Fruit fly (Drosophila melanogaster): Measurements from ENCODE around the gene Septin1.

The Septin1 gene

dm6 chrX:21339476-21339931, 18.6 kb upstream of the Septin1 start, which contains the start of the genes tty and fliI (continued):
- TF ChIP-seq vnd (GFP tag; IDR thresholded peaks at IDR 0.05; ENCODE audit: partially characterized antibody) (peak; percentile 39; the same call in 2 of the 3 replicates), CG30020 (tag; optimal IDR thresholded peaks at IDR 0.05) (peak; percentile 27), CG10274 (GFP tag; optimal IDR thresholded peaks at IDR 0.05) (peak; percentile 26), tx (GFP tag; optimal IDR thresholded peaks at IDR 0.05) (peak; percentile 87), sima (GFP tag; optimal IDR thresholded peaks at IDR 0.05) (peak; percentile 21), pho (GFP tag; optimal IDR thresholded peaks at IDR 0.05) (peak; percentile 81), CG14710 (tag; optimal IDR thresholded peaks at IDR 0.05) (peak; percentile 77), CG9727 (GFP tag; optimal IDR thresholded peaks at IDR 0.05) (peak; percentile 79), NFAT (GFP tag; IDR thresholded peaks at IDR 0.05) (peak; percentile 90), cg (GFP tag; optimal IDR thresholded peaks at IDR 0.05) (no peak), BEAF-32 (GFP tag; optimal IDR thresholded peaks at IDR 0.05) (peak; percentile 52), CG16813 (GFP tag; IDR thresholded peaks at IDR 0.05; ENCODE audit: partially characterized antibody) (peak; percentile 52; the same call in 2 of the 3 replicates), lab (GFP tag; optimal IDR thresholded peaks at IDR 0.05) (no peak), al (GFP tag; IDR thresholded peaks at IDR 0.05) (peak; percentile 86), CG8290 (GFP tag; optimal IDR thresholded peaks at IDR 0.05) (peak; percentile 78), CG8290 (tag; optimal IDR thresholded peaks at IDR 0.05) (peak; percentile 7 to 86), sc (optimal IDR thresholded peaks at IDR 0.05) (no peak), sc (GFP tag; optimal IDR thresholded peaks at IDR 0.05) (peak; percentile 62), NK7.1 (GFP tag; optimal IDR thresholded peaks at IDR 0.05) (peak; percentile 42), her (GFP tag; optimal IDR thresholded peaks at IDR 0.05) (peak; percentile 75), zen (tag; optimal IDR thresholded peaks at IDR 0.05) (peak; percentile 51), Chrac-16 (GFP tag; optimal IDR thresholded peaks at IDR 0.05) (peak; percentile 73), chm (GFP tag; IDR thresholded peaks at IDR 0.05) (peak; percentile 91), Dfd (GFP tag; optimal IDR thresholded peaks at IDR 0.05) (no peak), CG9437 (GFP tag; optimal IDR thresholded peaks at IDR 0.05) (peak; percentile 58), CG6813 (GFP tag; optimal IDR thresholded peaks at IDR 0.05) (peak; percentile 41), Fer2 (tag; optimal IDR thresholded peaks at IDR 0.05) (peak; percentile 1), slp2 (GFP tag; optimal IDR thresholded peaks at IDR 0.05) (peak; percentile 80), Neu2 (GFP tag; optimal IDR thresholded peaks at IDR 0.05; ENCODE audit: borderline replicate concordance) (no peak), bsh (GFP tag; optimal IDR thresholded peaks at IDR 0.05) (peak; percentile 75 to 96), ac (GFP tag; optimal IDR thresholded peaks at IDR 0.05) (no peak), tgo (GFP tag; IDR thresholded peaks at IDR 0.05) (peak; percentile 89), D19A (tag; optimal IDR thresholded peaks at IDR 0.05) (peak; percentile 54), fd96Cb (tag; optimal IDR thresholded peaks at IDR 0.05) (peak; percentile 71), CG2120 (GFP tag; optimal IDR thresholded peaks at IDR 0.05) (peak; percentile 92), CG12219 (GFP tag; optimal IDR thresholded peaks at IDR 0.05) (peak; percentile 60), CG6272 (GFP tag; IDR thresholded peaks at IDR 0.05) (peak; percentile 89), ham (GFP tag; IDR thresholded peaks at IDR 0.05) (peak; percentile 67; the same call in 1 of the 2 replicates), klu (GFP tag; IDR thresholded peaks at IDR 0.05) (peak; percentile 85), CG17328 (GFP tag; IDR thresholded peaks at IDR 0.05) (peak; percentile 88), bab2 (GFP tag; optimal IDR thresholded peaks at IDR 0.05) (peak; percentile 81), cato (GFP tag; optimal IDR thresholded peaks at IDR 0.05; ENCODE audit: borderline replicate concordance) (peak; percentile 42), Ets65A (GFP tag) (peak; percentile 99), dan (GFP tag; IDR thresholded peaks at IDR 0.05) (peak; percentile 52; the same call in 1 of the 2 replicates), nerfin-1 (tag; optimal IDR thresholded peaks at IDR 0.05) (peak; percentile 24), kah (GFP tag; optimal IDR thresholded peaks at IDR 0.05) (peak; percentile 6), tna (GFP tag; IDR thresholded peaks at IDR 0.05; ENCODE audit: partially characterized antibody) (no peak), Nf-YB (GFP tag; optimal IDR thresholded peaks at IDR 0.05) (peak; percentile 37), HLH3B (GFP tag; IDR thresholded peaks at IDR 0.05) (peak; percentile 86), Taf1 (GFP tag; IDR thresholded peaks at IDR 0.05) (peak; percentile 84), CkIIα-i1 (GFP tag; IDR thresholded peaks at IDR 0.05) (0 out of 2 replicates have a peak, but pooled peaks have one; percentile 25)

Data from whole organism, embryonic.